Worm (Caenorhabditis elegans) whole organism, late embryonic: Measurements from ENCODE around the gene str-129.

Experiments
- ahr-1 ChIP-seq: sonication (generic microtip); optimal IDR thresholded peaks from 2 replicates; lab custom pipeline; 2016; ENCODE audit warnings: missing genetic modification characterization, missing compliant biosample characterization
- ceh-2 ChIP-seq: sonication (generic microtip); optimal IDR thresholded peaks from 2 replicates; lab custom pipeline; 2016; ENCODE audit warnings: missing genotype, missing genetic modification characterization, missing compliant biosample characterization
- ceh-22 ChIP-seq: sonication (generic microtip); optimal IDR thresholded peaks from 2 replicates; lab custom pipeline; 2017; ENCODE audit warnings: missing biosample characterization, missing genetic modification characterization
- ceh-24 ChIP-seq: sonication (generic microtip); optimal IDR thresholded peaks from 2 replicates; lab custom pipeline; 2016; ENCODE audit warnings: mild to moderate bottlenecking, missing genetic modification characterization, missing compliant biosample characterization
- ceh-30 ChIP-seq: fragments of 150-350 bp; optimal IDR thresholded peaks from 2 replicates; lab custom pipeline; 2014; ENCODE audit warnings: missing biosample characterization, missing genetic modification characterization
- ceh-31 ChIP-seq: sonication (generic microtip); optimal IDR thresholded peaks from 2 replicates; lab custom pipeline; 2016; ENCODE audit warnings: missing genetic modification characterization, missing compliant biosample characterization
- ceh-45 ChIP-seq: fragments of 200-800 bp; sonication (Bioruptor generic); IDR thresholded peaks from 2 replicates; pipeline ENCODE4 v1.3.6; 2022; ENCODE audit warnings: missing genetic modification reagents, missing genetic modification characterization, missing compliant biosample characterization
- ceh-48 ChIP-seq: sonication (generic microtip); optimal IDR thresholded peaks from 2 replicates; lab custom pipeline; 2016; ENCODE audit warnings: missing genetic modification characterization, inconsistent platforms, missing compliant biosample characterization
- dmd-4 ChIP-seq: sonication (generic microtip); optimal IDR thresholded peaks from 2 replicates; lab custom pipeline; 2016; ENCODE audit warnings: borderline replicate concordance, missing genetic modification characterization, missing compliant biosample characterization
- elt-2 ChIP-seq: sonication (generic microtip); optimal IDR thresholded peaks from 2 replicates; lab custom pipeline; 2016; ENCODE audit warnings: missing genetic modification reagents, missing genetic modification characterization, missing compliant biosample characterization
- elt-4 ChIP-seq: sonication (generic microtip); optimal IDR thresholded peaks from 2 replicates; lab custom pipeline; 2016; ENCODE audit warnings: missing genetic modification characterization, missing compliant biosample characterization
- ets-4 ChIP-seq: sonication (generic microtip); optimal IDR thresholded peaks from 2 replicates; lab custom pipeline; 2016; ENCODE audit warnings: missing genetic modification characterization, missing compliant biosample characterization
- eyg-1 ChIP-seq: sonication (generic microtip); optimal IDR thresholded peaks from 2 replicates; lab custom pipeline; 2016; ENCODE audit warnings: missing genotype, missing genetic modification characterization, missing compliant biosample characterization
- fax-1 ChIP-seq: sonication (generic microtip); optimal IDR thresholded peaks from 2 replicates; lab custom pipeline; 2016; ENCODE audit warnings: missing genotype, missing genetic modification characterization, missing compliant biosample characterization
- fkh-10 ChIP-seq: fragments of 150-350 bp; optimal IDR thresholded peaks from 2 replicates; lab custom pipeline; 2014; ENCODE audit warnings: missing biosample characterization, missing genetic modification reagents, missing genetic modification characterization
- gmeb-2 ChIP-seq: sonication (generic microtip); optimal IDR thresholded peaks from 2 replicates; lab custom pipeline; 2016; ENCODE audit warnings: missing genetic modification characterization, inconsistent platforms, missing compliant biosample characterization
- hlh-15 ChIP-seq: sonication (generic microtip); optimal IDR thresholded peaks from 2 replicates; lab custom pipeline; 2016; ENCODE audit warnings: missing genetic modification characterization, missing compliant biosample characterization
- hlh-6 ChIP-seq: sonication (generic microtip); optimal IDR thresholded peaks from 2 replicates; lab custom pipeline; 2016; ENCODE audit warnings: missing genotype, missing genetic modification characterization, missing compliant biosample characterization
- lim-6 ChIP-seq: sonication (generic microtip); optimal IDR thresholded peaks from 2 replicates; lab custom pipeline; 2016; ENCODE audit warnings: missing genetic modification characterization, missing compliant biosample characterization
- lin-11 ChIP-seq: fragments of 200-800 bp; sonication (Bioruptor generic); optimal IDR thresholded peaks from 2 replicates; lab custom pipeline; 2018; ENCODE audit warnings: mild to moderate bottlenecking, missing genetic modification characterization, missing compliant biosample characterization
- mec-3 ChIP-seq: sonication (generic microtip); optimal IDR thresholded peaks from 2 replicates; lab custom pipeline; 2016; ENCODE audit warnings: borderline replicate concordance, missing genetic modification characterization, missing compliant biosample characterization
- nfya-1 ChIP-seq: sonication (generic microtip); optimal IDR thresholded peaks from 2 replicates; lab custom pipeline; 2017; ENCODE audit warnings: missing genetic modification characterization, mild to moderate bottlenecking, missing compliant biosample characterization, antibody characterized with exemption, moderate library complexity
- pat-9 ChIP-seq: fragments of 200-800 bp; sonication (Bioruptor generic); optimal IDR thresholded peaks from 2 replicates; lab custom pipeline; 2018; ENCODE audit warnings: mild to moderate bottlenecking, missing genetic modification characterization, moderate library complexity, missing compliant biosample characterization
- pha-2 ChIP-seq: sonication (generic microtip); optimal IDR thresholded peaks from 2 replicates; lab custom pipeline; 2017; ENCODE audit warnings: mild to moderate bottlenecking, missing genetic modification characterization, missing compliant biosample characterization
- pqm-1 ChIP-seq: sonication (generic microtip); optimal IDR thresholded peaks from 2 replicates; lab custom pipeline; 2016; ENCODE audit warnings: missing genetic modification characterization, missing compliant biosample characterization
- ref-2 ChIP-seq: sonication (generic microtip); optimal IDR thresholded peaks from 2 replicates; lab custom pipeline; 2016; ENCODE audit warnings: missing genetic modification characterization, missing compliant biosample characterization
- sox-2 ChIP-seq: fragments of 200-800 bp; sonication (Bioruptor generic); IDR thresholded peaks from 2 replicates; pipeline ENCODE4 v1.3.6; 2022; ENCODE audit warnings: missing genetic modification reagents, missing genetic modification characterization, missing compliant biosample characterization
- sox-4 ChIP-seq: sonication (generic microtip); optimal IDR thresholded peaks from 2 replicates; lab custom pipeline; 2017; ENCODE audit warnings: mild to moderate bottlenecking, missing genetic modification characterization, inconsistent platforms, missing compliant biosample characterization
- tbx-2 ChIP-seq: sonication (generic microtip); optimal IDR thresholded peaks from 2 replicates; lab custom pipeline; 2016; ENCODE audit warnings: missing genetic modification characterization, missing compliant biosample characterization
- tbx-7 ChIP-seq: sonication (generic microtip); optimal IDR thresholded peaks from 2 replicates; lab custom pipeline; 2016; ENCODE audit warnings: missing genotype, missing genetic modification characterization, missing compliant biosample characterization
- ttx-3 ChIP-seq: sonication (generic microtip); optimal IDR thresholded peaks from 2 replicates; lab custom pipeline; 2016; ENCODE audit warnings: missing genetic modification reagents, missing genetic modification characterization, missing compliant biosample characterization
- unc-42 ChIP-seq: sonication (generic microtip); optimal IDR thresholded peaks from 2 replicates; lab custom pipeline; 2016; ENCODE audit warnings: missing genotype, missing genetic modification characterization, missing compliant biosample characterization
- unc-55 ChIP-seq: sonication (generic microtip); optimal IDR thresholded peaks from 2 replicates; lab custom pipeline; 2017; ENCODE audit warnings: missing biosample characterization, missing genetic modification reagents, missing genetic modification characterization
- ztf-16 ChIP-seq: sonication (generic microtip); optimal IDR thresholded peaks from 2 replicates; lab custom pipeline; 2017; ENCODE audit warnings: missing genetic modification characterization, missing compliant biosample characterization

Gene str-129

ce11 chrV:8051851-8052250, 40.4 kb downstream of the str-129 start, which contains the start of gene sth-1:
TSS of gene sth-1 (plus strand) at chrV:8052151.
- TF ChIP-seq ceh-24 (tag; lab: Kevin White, UChicago) (no peak), nfya-1 (tag; lab: Kevin White, UChicago) (no peak), ref-2 (tag; lab: Kevin White, UChicago) (no peak), pqm-1 (tag; lab: Kevin White, UChicago) (no peak), ceh-31 (tag; lab: Kevin White, UChicago) (no peak), ceh-22 (tag; lab: Kevin White, UChicago) (no peak), lin-11 (no peak), ceh-48 (no peak)
- TF ChIP-seq, all 69 proteins: peak for 0

ce11 chrV:8050811-8051210, 41.5 kb downstream of the str-129 start, which contains the start of gene col-43:
TSS of gene col-43 (minus strand) at chrV:8050911.
- TF ChIP-seq pat-9 (no peak), unc-55 (GFP tag; lab: Kevin White, UChicago) (no peak), ets-4 (no peak), ceh-30 (no peak), ceh-2 (no peak), mec-3 (tag; lab: Kevin White, UChicago) (no peak)

ce11 chrV:8050059-8050677, 42.1 kb downstream of the str-129 start:
- TF ChIP-seq unc-42 (no peak), elt-4 (peak; percentile 74), ceh-2 (no peak), ahr-1 (tag; lab: Kevin White, UChicago) (no peak), dmd-4 (tag; lab: Kevin White, UChicago) (peak; percentile 14), fkh-10 (GFP tag; lab: Kevin White, UChicago) (no peak)

ce11 chrV:8046706-8047105, 45.6 kb downstream of the str-129 start, which contains the start of gene ZC513.3:
TSS of gene ZC513.3 (plus strand) at chrV:8047006.
- no peak for TF ChIP-seq tbx-7 (tag; lab: Kevin White, UChicago)
- no peak for TF ChIP-seq lim-6 (tag; lab: Kevin White, UChicago)
- no peak for TF ChIP-seq tbx-2 (tag; lab: Kevin White, UChicago)
- no peak for TF ChIP-seq unc-55 (GFP tag; lab: Kevin White, UChicago)

- TF ChIP-seq gmeb-2 (tag; lab: Kevin White, UChicago) (no peak), hlh-15 (no peak), pha-2 (no peak), ztf-16 (no peak), sox-2 (GFP tag; lab: Robert Waterston, UW) (no peak), ttx-3 (no peak), sox-4 (tag; lab: Kevin White, UChicago) (no peak), fax-1 (no peak)
Observed at ce11 chrV:8044957-8045356, 47.3 kb downstream of the str-129 start.

ce11 chrV:8043664-8044063, 48.6 kb downstream of the str-129 start:
- TF ChIP-seq elt-2 (tag; lab: Kevin White, UChicago) (no peak), lim-6 (tag; lab: Kevin White, UChicago) (no peak), hlh-6 (tag; lab: Kevin White, UChicago) (no peak), ceh-45 (GFP tag; lab: Robert Waterston, UW) (no peak), pat-9 (no peak), hlh-15 (no peak), eyg-1 (tag; lab: Kevin White, UChicago) (no peak), fax-1 (no peak)
